Worm (Caenorhabditis elegans) whole organism, L1 larva: ENCODE data around the gene tmem-17.
A peak's percentile ranks its signal among the peaks of the same experiment; 100 is the strongest.

Source experiments
- C04F5.9 ChIP-seq: sonication (generic microtip); optimal IDR thresholded peaks from 2 replicates; lab custom pipeline; 2016; ENCODE audit warnings: missing genetic modification characterization, missing compliant biosample characterization
- C34B4.2 ChIP-seq: sonication (generic microtip); optimal IDR thresholded peaks from 2 replicates; lab custom pipeline; 2017; ENCODE audit warnings: mild to moderate bottlenecking, missing genetic modification characterization, missing compliant biosample characterization
- F16B12.6 ChIP-seq: fragments of 150-350 bp; optimal IDR thresholded peaks from 2 replicates; lab custom pipeline; 2014; ENCODE audit warnings: missing biosample characterization, missing genetic modification characterization
- aha-1 ChIP-seq: fragments of 150-350 bp; optimal IDR thresholded peaks from 2 replicates; lab custom pipeline; 2014; ENCODE audit warnings: missing biosample characterization, missing genetic modification characterization
- aly-2 ChIP-seq: fragments of 150-350 bp; optimal IDR thresholded peaks from 2 replicates; lab custom pipeline; 2014; ENCODE audit warnings: missing biosample characterization, missing genetic modification characterization
- blmp-1 ChIP-seq: fragments of 150-350 bp; optimal IDR thresholded peaks from 2 replicates; lab custom pipeline; 2014; ENCODE audit warnings: missing biosample characterization, missing genetic modification characterization
- ceh-63 ChIP-seq: fragments of 200-800 bp; sonication (Bioruptor generic); optimal IDR thresholded peaks from 2 replicates; lab custom pipeline; 2018; ENCODE audit warnings: mild to moderate bottlenecking, missing genetic modification characterization, missing compliant biosample characterization
- ceh-8 ChIP-seq: fragments of 200-800 bp; sonication (Bioruptor generic); optimal IDR thresholded peaks from 2 replicates; lab custom pipeline; 2018; ENCODE audit warnings: mild to moderate bottlenecking, missing genetic modification characterization, moderate library complexity, missing compliant biosample characterization
- ceh-82 ChIP-seq, 3 experiments: fragments of 150-350 bp in 1 of 3; sonication (generic microtip) in 2 of 3; optimal IDR thresholded peaks; 2 replicates each; lab custom pipeline; 2014 to 2017; ENCODE audit warnings: missing biosample characterization in 3 of 3, missing genetic modification characterization in 3 of 3
- ces-1 ChIP-seq: fragments of 150-350 bp; optimal IDR thresholded peaks from 2 replicates; lab custom pipeline; 2014; ENCODE audit warnings: missing biosample characterization, missing genetic modification reagents, missing genetic modification characterization
- dpl-1 ChIP-seq, 3 experiments: fragments of 150-350 bp in 2 of 3; sonication (generic microtip) in 1 of 3; optimal IDR thresholded peaks; 2 replicates each; lab custom pipeline; 2014 to 2017; ENCODE audit warnings: missing biosample characterization in 3 of 3, missing genetic modification characterization in 3 of 3, missing genetic modification reagents in 3 of 3
- efl-1 ChIP-seq, 4 experiments: fragments of 150-350 bp; optimal IDR thresholded peaks in 3 of 4; peaks in 1 of 4; 1 replicate in 1 of 4; 2 replicates in 3 of 4; lab custom pipeline; 2014; ENCODE audit warnings: missing biosample characterization in 2 of 4, missing genetic modification characterization in 2 of 4, missing genetic modification reagents in 2 of 4
- efl-3 ChIP-seq: fragments of 200-800 bp; sonication (Bioruptor generic); optimal IDR thresholded peaks from 2 replicates; lab custom pipeline; 2018; ENCODE audit warnings: mild to moderate bottlenecking, missing genetic modification characterization, missing compliant biosample characterization
- elt-2 ChIP-seq: sonication (generic microtip); optimal IDR thresholded peaks from 2 replicates; lab custom pipeline; 2016; ENCODE audit warnings: missing genetic modification characterization, mild to moderate bottlenecking, inconsistent platforms, missing compliant biosample characterization, missing genetic modification reagents
- ets-5 ChIP-seq: fragments of 200-800 bp; sonication (Bioruptor generic); IDR thresholded peaks from 2 replicates; pipeline ENCODE4 v1.3.6; 2022; ENCODE audit warnings: missing genetic modification characterization, missing compliant biosample characterization
- fkh-8 ChIP-seq: sonication (generic microtip); optimal IDR thresholded peaks from 2 replicates; lab custom pipeline; 2016; ENCODE audit warnings: mild to moderate bottlenecking, missing genetic modification characterization, missing compliant biosample characterization
- hlh-17 ChIP-seq: fragments of 200-800 bp; sonication (Bioruptor generic); optimal IDR thresholded peaks from 2 replicates; lab custom pipeline; 2018; ENCODE audit warnings: missing genetic modification characterization, mild to moderate bottlenecking, missing compliant biosample characterization, moderate library complexity, borderline replicate concordance
- hpl-2 ChIP-seq: fragments of 150-350 bp; optimal IDR thresholded peaks from 2 replicates; lab custom pipeline; 2014; ENCODE audit warnings: missing biosample characterization, missing genetic modification reagents, missing genetic modification characterization
- lin-15B ChIP-seq: fragments of 150-350 bp; sonication (generic microtip); optimal IDR thresholded peaks from 3 replicates; lab custom pipeline; 2014; ENCODE audit warnings: missing biosample characterization, missing genetic modification characterization
- lir-3 ChIP-seq: sonication (generic microtip); optimal IDR thresholded peaks from 2 replicates; lab custom pipeline; 2016; ENCODE audit warnings: mild to moderate bottlenecking, missing genetic modification characterization, moderate library complexity, missing compliant biosample characterization; ENCODE audit not compliant: poor library complexity
- nhr-20 ChIP-seq: sonication (generic microtip); optimal IDR thresholded peaks from 2 replicates; lab custom pipeline; 2016; ENCODE audit warnings: mild to moderate bottlenecking, missing genetic modification characterization, missing compliant biosample characterization
- nhr-28 ChIP-seq: fragments of 150-350 bp; optimal IDR thresholded peaks from 2 replicates; lab custom pipeline; 2014; ENCODE audit warnings: missing biosample characterization, missing genetic modification characterization
- nhr-47 ChIP-seq: sonication (generic microtip); optimal IDR thresholded peaks from 2 replicates; lab custom pipeline; 2016; ENCODE audit warnings: mild to moderate bottlenecking, missing genetic modification characterization, moderate library complexity, missing compliant biosample characterization
- nhr-71 ChIP-seq: sonication (generic microtip); optimal IDR thresholded peaks from 2 replicates; lab custom pipeline; 2016; ENCODE audit warnings: mild to moderate bottlenecking, missing genetic modification characterization, moderate library complexity, missing compliant biosample characterization
- nhr-76 ChIP-seq: sonication (generic microtip); optimal IDR thresholded peaks from 2 replicates; lab custom pipeline; 2017; ENCODE audit warnings: missing biosample characterization, missing genetic modification characterization
- nhr-77 ChIP-seq: fragments of 150-350 bp; optimal IDR thresholded peaks from 2 replicates; lab custom pipeline; 2014; ENCODE audit warnings: missing biosample characterization, missing genetic modification characterization
- nhr-90 ChIP-seq: sonication (generic microtip); optimal IDR thresholded peaks from 2 replicates; lab custom pipeline; 2016; ENCODE audit warnings: mild to moderate bottlenecking, missing genetic modification characterization, missing compliant biosample characterization; ENCODE audit not compliant: poor library complexity
- pag-3 ChIP-seq: sonication (generic microtip); optimal IDR thresholded peaks from 2 replicates; lab custom pipeline; 2017; ENCODE audit warnings: missing genetic modification characterization, mild to moderate bottlenecking, missing compliant biosample characterization, antibody characterized with exemption, borderline replicate concordance; ENCODE audit not compliant: insufficient read depth
- sox-4 ChIP-seq: sonication (generic microtip); optimal IDR thresholded peaks from 2 replicates; lab custom pipeline; 2016; ENCODE audit warnings: missing genetic modification characterization, missing compliant biosample characterization
- unc-62 ChIP-seq: fragments of 150-350 bp; optimal IDR thresholded peaks from 2 replicates; lab custom pipeline; 2014; ENCODE audit warnings: missing biosample characterization, missing genetic modification reagents, missing genetic modification characterization
- unc-86 ChIP-seq: sonication (generic microtip); optimal IDR thresholded peaks from 2 replicates; lab custom pipeline; 2016; ENCODE audit warnings: missing genetic modification characterization, missing compliant biosample characterization
- unc-98 ChIP-seq: fragments of 200-800 bp; sonication (Bioruptor generic); IDR thresholded peaks from 2 replicates; pipeline ENCODE4 v1.3.6; 2022; ENCODE audit warnings: missing genetic modification characterization, missing compliant biosample characterization
- xbp-1 ChIP-seq: sonication (generic microtip); optimal IDR thresholded peaks from 2 replicates; lab custom pipeline; 2016; ENCODE audit warnings: missing genetic modification characterization, missing compliant biosample characterization
- zip-4 ChIP-seq: fragments of 200-800 bp; sonication (Bioruptor generic); optimal IDR thresholded peaks from 2 replicates; lab custom pipeline; 2018; ENCODE audit warnings: mild to moderate bottlenecking, missing genetic modification characterization, moderate library complexity, missing compliant biosample characterization

tmem-17 gene

ce11 chrIII:7032070-7032469 is 38.0 kb upstream of the tmem-17 start (continued):
- no peak for TF ChIP-seq efl-3 (GFP tag; lab: Kevin White, UChicago)
- TF ChIP-seq ceh-82 (tag; optimal IDR thresholded peaks at IDR 0.05; lab: Kevin White, UChicago): no peak
- no peak for TF ChIP-seq aha-1 (tag; lab: Kevin White, UChicago)
- TF ChIP-seq unc-62 (GFP tag; lab: Kevin White, UChicago): no peak
- no peak for TF ChIP-seq ets-5 (GFP tag; lab: Robert Waterston, UW)
- no peak for TF ChIP-seq lir-3 (tag; lab: Kevin White, UChicago)
- TF ChIP-seq elt-2 (tag; lab: Kevin White, UChicago): no peak
- no peak for TF ChIP-seq sox-4 (tag; lab: Kevin White, UChicago)
- no peak for TF ChIP-seq C34B4.2 (tag; lab: Kevin White, UChicago)
- no peak for TF ChIP-seq C04F5.9
- TF ChIP-seq F16B12.6 (tag; lab: Kevin White, UChicago): no peak
- TF ChIP-seq efl-1 (optimal IDR thresholded peaks at IDR 0.05; lab: Kevin White, UChicago): no peak
- peak in 1 of 2 experiments; percentile 55 for TF ChIP-seq efl-1 (GFP tag; optimal IDR thresholded peaks at IDR 0.05 in 1 of 2; lab: Kevin White, UChicago)
- TF ChIP-seq, all 84 proteins: peak for 7

- TF ChIP-seq hlh-17 (GFP tag; lab: Kevin White, UChicago): no peak
- peak; percentile 45 for TF ChIP-seq blmp-1 (tag; lab: Kevin White, UChicago)
- peak; percentile 19 to 92 for TF ChIP-seq efl-1 (optimal IDR thresholded peaks at IDR 0.05; lab: Kevin White, UChicago)
- peak; percentile 59 to 91 for TF ChIP-seq efl-1 (GFP tag; optimal IDR thresholded peaks at IDR 0.05 in 1 of 2; lab: Kevin White, UChicago)
- TF ChIP-seq zip-4 (GFP tag; lab: Kevin White, UChicago): no peak
- no peak for TF ChIP-seq unc-98 (GFP tag; lab: Robert Waterston, UW)
- TF ChIP-seq unc-86: no peak
- no peak for TF ChIP-seq nhr-77 (tag; lab: Kevin White, UChicago)
- no peak for TF ChIP-seq ceh-82 (tag; optimal IDR thresholded peaks at IDR 0.05; lab: Kevin White, UChicago)
- TF ChIP-seq aly-2 (tag; lab: Kevin White, UChicago): no peak
- TF ChIP-seq pag-3 (tag; lab: Kevin White, UChicago): no peak
- TF ChIP-seq ceh-63 (GFP tag; lab: Kevin White, UChicago): no peak
- TF ChIP-seq nhr-76 (tag; lab: Kevin White, UChicago): no peak
- no peak for TF ChIP-seq lin-15B (tag; lab: Kevin White, UChicago)
- no peak for TF ChIP-seq elt-2 (tag; lab: Kevin White, UChicago)
- no peak for TF ChIP-seq nhr-20 (tag; lab: Kevin White, UChicago)
- no peak for TF ChIP-seq nhr-71 (tag; lab: Kevin White, UChicago)
- TF ChIP-seq dpl-1 (GFP tag; optimal IDR thresholded peaks at IDR 0.05; lab: Kevin White, UChicago): peak in 2 of 3 experiments; percentile 14 to 33
- TF ChIP-seq nhr-47 (tag; lab: Kevin White, UChicago): no peak
These were observed 35.5 kb upstream of the tmem-17 start for ce11 chrIII:7034252-7035223.

- TF ChIP-seq ceh-82 (tag; optimal IDR thresholded peaks at IDR 0.05; lab: Kevin White, UChicago) (no peak), ceh-8 (GFP tag; lab: Kevin White, UChicago) (no peak), fkh-8 (no peak), F16B12.6 (tag; lab: Kevin White, UChicago) (no peak), nhr-90 (no peak), xbp-1 (tag; lab: Kevin White, UChicago) (no peak), ces-1 (GFP tag; lab: Kevin White, UChicago) (no peak), nhr-28 (no peak), hpl-2 (GFP tag; lab: Kevin White, UChicago) (no peak), ets-5 (GFP tag; lab: Robert Waterston, UW) (no peak)
These were observed 24.4 kb upstream of the tmem-17 start, which contains the start of gene R01H2.7 for ce11 chrIII:7045643-7046042. Gene R01H2.7 (minus strand): TSS chrIII:7045743.
